Worm (Caenorhabditis elegans) whole organism, midembryonic: ENCODE measurements around the gene ubxn-2.

Source experiments
- T22C8.4 ChIP-seq: fragments of 200-800 bp; sonication (Bioruptor generic); IDR thresholded peaks from 2 replicates; pipeline ENCODE4 v1.3.6; 2022; ENCODE audit warnings: missing genetic modification characterization, missing compliant biosample characterization
- cog-1 ChIP-seq: sonication (generic microtip); optimal IDR thresholded peaks from 2 replicates; lab custom pipeline; 2016; ENCODE audit warnings: missing genetic modification characterization, missing compliant biosample characterization
- flt-1 ChIP-seq: fragments of 200-800 bp; sonication (Bioruptor generic); IDR thresholded peaks from 2 replicates; pipeline ENCODE4 v1.3.6; 2022; ENCODE audit warnings: missing genetic modification characterization, missing compliant biosample characterization
- klf-2 ChIP-seq: fragments of 200-800 bp; sonication (Bioruptor generic); conservative IDR thresholded peaks from 2 replicates; pipeline ENCODE4 v1.3.6; 2022; ENCODE audit warnings: missing genetic modification reagents, missing genetic modification characterization, missing compliant biosample characterization
- med-1 ChIP-seq: sonication (generic microtip); optimal IDR thresholded peaks from 2 replicates; lab custom pipeline; 2017; ENCODE audit warnings: missing genetic modification characterization, mild to moderate bottlenecking, missing compliant biosample characterization, antibody characterized with exemption, missing genetic modification reagents; ENCODE audit not compliant: insufficient read depth
- ref-1 ChIP-seq: fragments of 200-800 bp; sonication (Bioruptor generic); conservative IDR thresholded peaks from 2 replicates; pipeline ENCODE4 v1.3.6; 2022; ENCODE audit warnings: missing genetic modification reagents, missing genetic modification characterization, missing compliant biosample characterization
- tab-1 ChIP-seq: fragments of 200-800 bp; sonication (Bioruptor generic); IDR thresholded peaks from 2 replicates; pipeline ENCODE4 v1.3.6; 2022; ENCODE audit warnings: missing genetic modification characterization, missing compliant biosample characterization
- ztf-23 ChIP-seq: fragments of 200-800 bp; sonication (Bioruptor generic); IDR thresholded peaks from 2 replicates; pipeline ENCODE4 v1.3.6; 2022; ENCODE audit warnings: missing genetic modification reagents, missing genetic modification characterization, missing compliant biosample characterization
- ztf-29 ChIP-seq: fragments of 200-800 bp; sonication (Bioruptor generic); IDR thresholded peaks from 2 replicates; pipeline ENCODE4 v1.3.6; 2022; ENCODE audit warnings: missing genetic modification reagents, missing genetic modification characterization, missing compliant biosample characterization

The ubxn-2 gene

DNA sequence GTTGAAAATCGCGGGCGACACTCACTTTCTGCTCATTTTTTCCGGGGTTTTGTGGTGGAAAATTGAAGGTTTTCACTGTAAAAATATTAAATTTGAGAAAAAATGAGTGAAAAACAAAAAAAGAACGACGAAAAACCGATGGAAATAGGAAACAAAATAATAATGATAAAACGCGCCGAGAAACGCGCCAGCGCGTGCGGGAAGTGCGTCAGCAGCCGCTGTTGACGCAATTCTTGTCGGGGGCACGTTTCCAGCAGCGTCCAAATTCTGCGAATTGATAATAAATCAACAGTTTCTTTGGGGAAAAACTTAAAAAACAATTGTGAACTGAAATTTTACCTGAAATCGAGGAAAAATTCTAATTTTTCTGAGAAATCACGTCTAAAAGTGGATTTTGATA lies at the start of gene ubxn-2:
TSS of gene ubxn-2 (minus strand) at position 36 of the 400 bp plus-strand sequence.
- TF ChIP-seq ztf-23 (GFP tag; lab: Robert Waterston, UW) (peak; percentile 61), T22C8.4 (GFP tag; lab: Robert Waterston, UW) (peak; percentile 30; the same call in 1 of the 2 replicates), ztf-29 (GFP tag; lab: Robert Waterston, UW) (no peak)

DNA sequence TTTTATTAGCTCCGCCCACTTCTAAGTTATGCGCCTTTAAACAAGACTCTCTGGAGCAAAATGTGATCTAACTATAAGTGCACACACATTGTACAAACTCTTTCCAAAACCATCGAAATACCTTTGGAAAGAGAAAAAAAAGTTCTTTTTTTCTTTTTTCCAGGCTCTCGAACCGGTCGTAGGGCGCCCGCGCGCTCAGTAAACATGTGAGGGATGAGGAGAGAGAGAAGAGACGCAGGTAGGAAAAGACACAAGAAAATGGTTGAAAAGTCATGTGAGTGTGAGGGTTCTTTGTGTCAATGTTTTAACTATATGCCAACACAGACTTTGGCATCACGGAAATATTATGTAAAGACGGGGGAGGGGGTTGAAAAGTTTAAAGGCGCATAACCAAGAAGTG lies 48.9 kb upstream of the ubxn-2 start:
- TF ChIP-seq klf-2 (no peak), med-1 (no peak), tab-1 (GFP tag; lab: Robert Waterston, UW) (no peak), cog-1 (tag; lab: Kevin White, UChicago) (no peak), flt-1 (GFP tag; lab: Robert Waterston, UW) (0 out of 2 replicates have a peak, but pooled peaks have one; percentile 6), ref-1 (GFP tag; lab: Robert Waterston, UW) (no peak), T22C8.4 (GFP tag; lab: Robert Waterston, UW) (no peak), ztf-29 (GFP tag; lab: Robert Waterston, UW) (no peak), ztf-23 (GFP tag; lab: Robert Waterston, UW) (peak; percentile 56; the same call in 1 of the 2 replicates)

DNA sequence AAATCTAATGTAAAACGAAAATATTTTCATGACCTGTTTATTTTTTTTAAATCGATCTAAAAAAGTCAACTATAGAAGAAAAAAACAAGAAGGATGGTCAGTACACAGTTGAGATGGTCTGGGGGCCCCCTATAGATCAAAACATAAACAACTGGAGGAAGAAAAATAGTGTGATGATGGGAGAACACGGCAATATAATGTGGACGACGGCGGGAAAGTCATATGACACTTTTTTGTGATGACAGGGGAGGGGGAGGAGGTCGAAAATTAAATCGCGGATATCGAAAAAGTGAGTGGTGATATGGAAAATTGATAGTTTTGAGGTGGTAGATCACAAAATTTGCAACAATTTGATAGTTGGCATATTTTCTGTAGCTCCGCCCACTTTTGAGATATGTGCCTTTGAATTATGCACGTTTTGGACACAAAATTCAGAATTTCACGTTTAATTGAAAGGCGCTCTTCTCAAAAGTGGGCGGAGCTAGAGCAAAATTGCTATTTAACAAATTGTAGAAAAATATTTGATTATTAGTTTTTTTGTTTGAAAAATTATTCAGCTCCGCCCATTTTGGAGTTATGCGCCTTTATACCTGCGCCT lies 47.9 kb upstream of the ubxn-2 start:
- TF ChIP-seq ztf-23 (GFP tag; lab: Robert Waterston, UW) (no peak), med-1 (no peak), ref-1 (GFP tag; lab: Robert Waterston, UW) (no peak), ztf-29 (GFP tag; lab: Robert Waterston, UW) (no peak), cog-1 (tag; lab: Kevin White, UChicago) (no peak)

DNA sequence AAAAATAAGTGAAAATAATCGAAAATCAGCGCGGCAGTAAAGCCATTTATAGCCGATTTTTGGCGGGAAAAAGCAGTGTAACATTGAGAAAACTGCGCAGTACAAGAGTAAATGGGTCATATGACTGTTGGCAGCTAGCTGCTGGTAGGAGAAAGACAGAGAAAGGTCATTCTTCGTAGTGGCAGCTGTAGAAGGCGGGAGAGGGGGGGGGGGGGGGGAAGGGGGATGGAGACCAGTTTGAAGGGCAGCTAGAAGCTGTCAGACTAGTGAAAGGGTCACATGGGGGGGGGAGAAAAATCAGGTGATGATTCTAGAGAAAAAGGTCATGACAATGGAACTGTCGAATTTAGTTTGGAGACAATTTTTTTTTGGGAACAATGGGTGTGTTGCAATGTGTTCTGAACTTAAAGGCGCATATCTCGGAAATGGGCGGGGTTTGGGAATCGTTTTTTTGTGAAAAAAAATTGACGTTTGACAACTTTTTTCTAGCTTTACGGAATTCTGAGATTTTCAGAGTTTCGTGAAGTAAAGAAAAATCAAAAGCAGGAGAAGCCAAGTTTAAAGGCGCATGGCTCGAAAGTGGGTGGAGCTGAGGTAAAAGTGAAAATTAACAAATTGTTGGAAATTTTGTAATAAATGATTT lies 46.7 kb upstream of the ubxn-2 start:
- TF ChIP-seq flt-1 (GFP tag; lab: Robert Waterston, UW) (no peak), klf-2 (no peak), med-1 (no peak), tab-1 (GFP tag; lab: Robert Waterston, UW) (no peak), T22C8.4 (GFP tag; lab: Robert Waterston, UW) (no peak), ztf-23 (GFP tag; lab: Robert Waterston, UW) (no peak), cog-1 (tag; lab: Kevin White, UChicago) (no peak), ztf-29 (GFP tag; lab: Robert Waterston, UW) (no peak), ref-1 (GFP tag; lab: Robert Waterston, UW) (no peak)

DNA sequence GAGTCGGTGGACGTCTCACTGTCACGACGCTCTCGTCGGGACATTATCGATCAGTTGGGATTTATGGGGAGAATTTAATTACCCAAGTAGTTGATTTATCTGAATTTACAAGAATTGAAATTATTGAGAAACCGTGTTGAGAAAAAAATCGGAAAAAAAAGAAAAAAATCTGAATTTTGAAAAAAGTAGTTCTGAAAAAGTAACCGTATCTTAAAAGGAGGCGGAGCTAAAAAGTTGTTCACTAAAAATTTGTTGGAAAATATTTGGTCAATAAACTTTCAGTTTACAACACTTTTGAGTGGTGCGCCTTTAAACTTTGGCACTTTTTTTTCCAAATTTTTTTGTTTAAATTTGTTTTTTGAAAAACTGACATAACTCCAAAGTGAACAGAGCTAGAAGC lies 46.1 kb upstream of the ubxn-2 start, which contains the start of gene Y54G2A.11:
TSS of gene Y54G2A.11 (minus strand) at position 101 of the 400 bp plus-strand sequence.
- TF ChIP-seq tab-1 (GFP tag; lab: Robert Waterston, UW), result no peak
- no peak for TF ChIP-seq ref-1 (GFP tag; lab: Robert Waterston, UW)
- TF ChIP-seq T22C8.4 (GFP tag; lab: Robert Waterston, UW), result no peak
- TF ChIP-seq med-1, result no peak
- no peak for TF ChIP-seq flt-1 (GFP tag; lab: Robert Waterston, UW)

DNA sequence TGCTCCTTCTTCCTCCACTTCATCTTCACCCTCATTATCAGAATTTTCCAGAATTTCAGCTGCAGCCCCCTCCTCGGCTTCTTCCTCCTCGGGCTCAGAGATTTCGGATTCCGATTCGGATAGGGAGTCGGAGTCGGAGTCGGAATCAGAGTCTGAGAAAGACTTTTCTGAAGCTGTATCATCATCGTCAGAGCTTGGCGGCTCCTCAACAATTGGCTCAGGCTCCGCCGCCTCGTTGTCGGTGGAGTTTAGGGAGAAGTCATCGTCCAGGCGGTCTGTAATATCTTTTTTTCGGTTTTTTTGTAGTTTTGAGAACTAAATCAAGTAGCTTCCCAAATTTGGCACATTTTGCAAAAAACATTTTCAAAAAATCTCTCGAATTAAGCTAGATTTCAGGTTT lies 45.2 kb upstream of the ubxn-2 start:
- no peak for TF ChIP-seq ref-1 (GFP tag; lab: Robert Waterston, UW)
- no peak for TF ChIP-seq ztf-23 (GFP tag; lab: Robert Waterston, UW)
- TF ChIP-seq tab-1 (GFP tag; lab: Robert Waterston, UW), result no peak
- TF ChIP-seq cog-1 (tag; lab: Kevin White, UChicago), result no peak
- TF ChIP-seq flt-1 (GFP tag; lab: Robert Waterston, UW), result no peak
- TF ChIP-seq med-1, result no peak
- TF ChIP-seq klf-2, result no peak
- TF ChIP-seq ztf-29 (GFP tag; lab: Robert Waterston, UW), result no peak
- TF ChIP-seq T22C8.4 (GFP tag; lab: Robert Waterston, UW), result no peak

DNA sequence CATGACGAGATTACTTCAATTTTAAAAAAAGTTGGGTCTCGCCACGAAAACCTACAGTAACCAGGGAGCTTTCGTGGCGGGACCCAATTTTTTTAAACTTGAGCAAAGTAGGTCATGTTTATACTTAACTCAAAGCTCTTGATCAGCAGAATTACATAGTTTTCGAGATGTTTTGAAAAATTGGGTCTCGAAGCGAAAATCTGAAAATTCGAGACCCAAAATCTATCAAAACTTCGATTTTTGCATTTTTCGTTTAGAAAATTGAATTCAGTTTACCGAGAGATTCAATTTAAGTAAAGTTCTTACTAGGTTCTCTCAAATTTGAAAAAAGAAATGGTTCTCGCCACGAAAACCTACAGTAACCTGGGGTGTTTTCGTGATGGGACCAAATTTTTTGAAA lies 44.4 kb upstream of the ubxn-2 start:
- TF ChIP-seq cog-1 (tag; lab: Kevin White, UChicago) (no peak), med-1 (no peak), ztf-29 (GFP tag; lab: Robert Waterston, UW) (no peak)

DNA sequence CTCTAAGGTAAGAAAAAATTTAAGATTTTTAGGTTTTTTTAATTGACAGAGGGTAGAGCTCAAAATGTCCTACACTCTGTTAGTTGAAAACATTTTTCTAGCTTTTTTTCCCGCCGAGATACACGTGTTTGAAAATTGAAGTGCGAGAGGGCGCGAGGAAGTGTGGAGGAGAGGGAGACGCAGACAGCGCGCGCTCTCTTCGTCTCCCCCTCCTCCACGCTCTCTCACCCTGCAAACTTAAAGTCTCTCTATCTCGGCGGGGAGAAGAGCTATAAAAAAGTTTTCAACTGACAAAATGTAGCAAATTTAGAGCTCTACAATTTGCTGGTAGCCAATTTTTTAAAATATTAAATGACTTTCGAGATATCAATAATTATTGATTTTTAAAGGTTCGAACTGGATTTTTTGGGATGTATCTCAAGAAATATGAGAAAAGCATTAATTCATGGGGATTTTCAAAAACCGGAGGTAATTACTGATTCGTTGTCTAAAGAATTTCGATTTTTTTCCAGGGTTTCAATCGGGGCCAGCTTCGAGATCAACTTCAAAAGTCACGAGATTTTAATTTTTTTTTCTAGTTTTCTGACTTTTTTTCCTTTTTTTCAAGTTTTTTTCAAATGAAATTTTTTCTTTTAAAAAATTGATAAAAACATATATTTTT lies 39.6 kb upstream of the ubxn-2 start:
- TF ChIP-seq tab-1 (GFP tag; lab: Robert Waterston, UW) (no peak), cog-1 (tag; lab: Kevin White, UChicago) (no peak), med-1 (no peak), ref-1 (GFP tag; lab: Robert Waterston, UW) (no peak), T22C8.4 (GFP tag; lab: Robert Waterston, UW) (no peak), flt-1 (GFP tag; lab: Robert Waterston, UW) (no peak), ztf-29 (GFP tag; lab: Robert Waterston, UW) (no peak), ztf-23 (GFP tag; lab: Robert Waterston, UW) (no peak), klf-2 (no peak)

DNA sequence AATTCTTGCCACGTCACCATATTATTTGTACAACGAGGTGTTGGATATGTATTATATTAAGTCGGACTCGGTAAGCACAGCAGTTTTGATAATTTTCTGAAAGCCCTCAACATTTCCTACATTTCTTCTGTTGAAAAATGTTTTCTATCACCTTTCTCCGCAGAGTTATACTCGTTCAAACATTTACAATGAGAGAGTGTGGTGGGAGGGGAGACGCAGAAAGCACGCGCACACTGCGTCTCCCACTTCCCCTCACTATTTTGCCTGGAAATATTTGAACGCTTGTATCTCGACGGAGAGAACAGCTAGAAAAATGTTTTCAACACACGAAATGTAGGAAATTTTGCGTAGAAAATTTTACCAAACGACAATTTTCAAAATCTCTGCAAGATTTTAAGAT lies 38.5 kb upstream of the ubxn-2 start:
- TF ChIP-seq cog-1 (tag; lab: Kevin White, UChicago), result no peak

DNA sequence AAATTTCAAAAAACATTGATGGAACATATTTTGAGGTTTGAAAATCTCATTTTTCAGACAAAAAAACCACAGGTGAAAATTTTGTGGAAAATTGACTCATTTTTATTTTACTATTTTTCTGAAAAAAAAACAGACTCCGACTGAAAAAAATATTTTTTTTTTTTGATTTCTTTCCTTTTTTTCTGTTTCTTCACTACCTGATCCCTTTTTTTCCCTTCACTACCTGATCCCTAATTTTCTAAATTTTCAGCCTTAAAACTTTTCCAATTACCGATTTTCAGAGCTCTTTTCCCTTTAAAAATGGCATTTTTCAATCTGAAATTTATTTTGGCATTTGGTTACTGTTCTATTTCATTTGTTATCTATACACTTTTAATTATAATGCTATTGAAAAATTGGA lies 36.8 kb upstream of the ubxn-2 start, which contains the start of gene Y54G2A.77:
TSS of gene Y54G2A.77 (plus strand) at position 301 of the 400 bp plus-strand sequence.
- TF ChIP-seq ztf-23 (GFP tag; lab: Robert Waterston, UW) (no peak), klf-2 (no peak), ztf-29 (GFP tag; lab: Robert Waterston, UW) (no peak), tab-1 (GFP tag; lab: Robert Waterston, UW) (no peak), med-1 (no peak), flt-1 (GFP tag; lab: Robert Waterston, UW) (no peak), T22C8.4 (GFP tag; lab: Robert Waterston, UW) (no peak), cog-1 (tag; lab: Kevin White, UChicago) (no peak), ref-1 (GFP tag; lab: Robert Waterston, UW) (no peak)
